Fruit fly (Drosophila melanogaster) whole organism, embryonic: ENCODE measurements around the gene CG15435.

ENCODE experiments used
- ATbp ChIP-seq: fragments of 200-800 bp; sonication (Bioruptor generic); optimal IDR thresholded peaks from 2 replicates; lab custom pipeline; 2017; ENCODE audit warnings: missing biosample characterization, mild to moderate bottlenecking, missing genetic modification characterization, missing genetic modification reagents
- Atf-2 ChIP-seq: fragments of 200-800 bp; sonication (Bioruptor generic); optimal IDR thresholded peaks from 2 replicates; lab custom pipeline; 2016; ENCODE audit warnings: missing biosample characterization, missing genetic modification characterization
- Awh ChIP-seq: fragments of 200-800 bp; sonication (Bioruptor generic); IDR thresholded peaks from 2 replicates; pipeline ENCODE4, ENCODE4 v1.3.6; 2022; ENCODE audit warnings: missing biosample characterization, missing genetic modification characterization
- C15 ChIP-seq: fragments of 200-800 bp; sonication (Bioruptor generic); IDR thresholded peaks from 3 replicates; pipeline ENCODE4 v1.3.6; 2022; ENCODE audit warnings: missing biosample characterization, missing genetic modification characterization
- CG10274 ChIP-seq: fragments of 200-800 bp; sonication (Bioruptor generic); optimal IDR thresholded peaks from 3 replicates; lab custom pipeline; 2017; ENCODE audit warnings: missing biosample characterization, mild to moderate bottlenecking, missing genetic modification characterization
- CG10979 ChIP-seq: fragments of 200-800 bp; sonication (Bioruptor generic); optimal IDR thresholded peaks from 2 replicates; lab custom pipeline; 2018; ENCODE audit warnings: missing biosample characterization, mild to moderate bottlenecking, missing genetic modification characterization, moderate library complexity
- CG17612 ChIP-seq: fragments of 200-800 bp; sonication (Bioruptor generic); IDR thresholded peaks from 2 replicates; pipeline ENCODE4 v1.3.6; 2022; ENCODE audit warnings: missing biosample characterization, missing genetic modification characterization
- CG1832 ChIP-seq: fragments of 200-800 bp; sonication (Bioruptor generic); optimal IDR thresholded peaks from 2 replicates; lab custom pipeline; 2017; ENCODE audit warnings: missing biosample characterization, mild to moderate bottlenecking, missing genetic modification characterization, inconsistent platforms
- CG2120 ChIP-seq: fragments of 200-800 bp; sonication (Bioruptor generic); optimal IDR thresholded peaks from 3 replicates; lab custom pipeline; 2016; ENCODE audit warnings: missing biosample characterization, missing genetic modification characterization
- CG32772 ChIP-seq: fragments of 200-800 bp; sonication (Bioruptor generic); IDR thresholded peaks from 2 replicates; pipeline ENCODE4 v1.3.6; 2022; ENCODE audit warnings: missing biosample characterization, missing genetic modification characterization
- CG34224 ChIP-seq: fragments of 200-800 bp; sonication (Bioruptor generic); IDR thresholded peaks from 3 replicates; pipeline ENCODE4 v1.3.6; 2022; ENCODE audit warnings: missing biosample characterization, missing genetic modification characterization; ENCODE audit not compliant: partially characterized antibody
- CG5180 ChIP-seq: fragments of 200-800 bp; sonication (Bioruptor generic); optimal IDR thresholded peaks from 3 replicates; lab custom pipeline; 2017; ENCODE audit warnings: missing biosample characterization, missing genetic modification characterization, mild to moderate bottlenecking, moderate library complexity, missing genetic modification reagents
- CG6175 ChIP-seq: fragments of 200-800 bp; sonication (Bioruptor generic); IDR thresholded peaks from 3 replicates; pipeline ENCODE4 v1.3.6; 2022; ENCODE audit warnings: missing biosample characterization, missing genetic modification characterization
- CG7745 ChIP-seq: fragments of 200-800 bp; sonication (Bioruptor generic); optimal IDR thresholded peaks from 2 replicates; lab custom pipeline; 2018; ENCODE audit warnings: missing biosample characterization, mild to moderate bottlenecking, missing genetic modification characterization, moderate library complexity
- CG9215 ChIP-seq: fragments of 200-800 bp; sonication (Bioruptor generic); IDR thresholded peaks from 2 replicates; pipeline ENCODE4 v1.3.6; 2022; ENCODE audit warnings: missing biosample characterization, missing genetic modification characterization
- Drgx ChIP-seq: fragments of 200-800 bp; sonication (Bioruptor generic); IDR thresholded peaks from 2 replicates; pipeline ENCODE4 v1.3.6; 2022; ENCODE audit warnings: missing biosample characterization, missing genetic modification characterization
- Hey ChIP-seq: fragments of 200-800 bp; sonication (Bioruptor generic); optimal IDR thresholded peaks from 3 replicates; lab custom pipeline; 2018; ENCODE audit warnings: missing biosample characterization, mild to moderate bottlenecking, missing genetic modification characterization
- Med ChIP-seq: fragments of 200-800 bp; sonication (Bioruptor generic); peaks from one replicate; lab custom pipeline; 2016; ENCODE audit warnings: missing biosample characterization, missing genetic modification characterization, mild to moderate bottlenecking, inconsistent platforms, moderate library complexity
- Meics ChIP-seq: fragments of 200-800 bp; sonication (Bioruptor generic); optimal IDR thresholded peaks from 2 replicates; lab custom pipeline; 2017; ENCODE audit warnings: missing biosample characterization, mild to moderate bottlenecking, missing genetic modification characterization
- NK7.1 ChIP-seq: fragments of 200-800 bp; sonication (Bioruptor generic); optimal IDR thresholded peaks from 3 replicates; lab custom pipeline; 2016; ENCODE audit warnings: missing biosample characterization, missing genetic modification characterization
- Nf-YA ChIP-seq: fragments of 200-800 bp; sonication (Bioruptor generic); IDR thresholded peaks from 2 replicates; pipeline ENCODE4 v1.3.6; 2022; ENCODE audit warnings: missing biosample characterization, missing genetic modification characterization
- Optix ChIP-seq: fragments of 200-800 bp; sonication (Bioruptor generic); IDR thresholded peaks from 3 replicates; pipeline ENCODE4 v1.3.6; 2022; ENCODE audit warnings: missing biosample characterization, missing genetic modification characterization
- Pdp1 ChIP-seq, 2 experiments: fragments of 200-800 bp; sonication (Bioruptor generic); optimal IDR thresholded peaks; 3 replicates each; lab custom pipeline; 2016; ENCODE audit warnings: missing biosample characterization in 2 of 2, missing genetic modification characterization in 2 of 2, mild to moderate bottlenecking in 1 of 2, moderate library complexity in 1 of 2
- Sry-β ChIP-seq: fragments of 200-800 bp; sonication (Bioruptor generic); optimal IDR thresholded peaks from 2 replicates; lab custom pipeline; 2018; ENCODE audit warnings: missing biosample characterization, mild to moderate bottlenecking, missing genetic modification characterization, moderate library complexity
- abd-A ChIP-seq: fragments of 200-800 bp; sonication (Bioruptor generic); optimal IDR thresholded peaks from 3 replicates; lab custom pipeline; 2019; ENCODE audit warnings: missing biosample characterization, mild to moderate bottlenecking, missing genetic modification characterization, moderate library complexity
- ap ChIP-seq: fragments of 200-800 bp; sonication (Bioruptor generic); IDR thresholded peaks from 2 replicates; pipeline ENCODE4 v1.3.6; 2022; ENCODE audit warnings: missing biosample characterization, missing genetic modification characterization
- ase ChIP-seq: fragments of 200-800 bp; sonication (Bioruptor generic); IDR thresholded peaks from 3 replicates; pipeline ENCODE4 v1.3.6; 2022; ENCODE audit warnings: missing biosample characterization, missing genetic modification characterization
- chinmo ChIP-seq: fragments of 200-800 bp; sonication (Bioruptor generic); IDR thresholded peaks from 4 replicates; pipeline ENCODE4 v1.3.6; 2022; ENCODE audit warnings: missing biosample characterization, missing genetic modification characterization; ENCODE audit not compliant: partially characterized antibody
- crol ChIP-seq: fragments of 200-800 bp; sonication (Bioruptor generic); IDR thresholded peaks from 2 replicates; pipeline ENCODE4 v1.3.6; 2022; ENCODE audit warnings: missing biosample characterization, missing genetic modification characterization
- crp ChIP-seq, 2 experiments: fragments of 200-800 bp; sonication (Bioruptor generic); optimal IDR thresholded peaks; 2 replicates in 1 of 2; 3 replicates in 1 of 2; lab custom pipeline; 2017; ENCODE audit warnings: missing biosample characterization in 2 of 2, missing genetic modification characterization in 2 of 2, mild to moderate bottlenecking in 1 of 2, moderate library complexity in 1 of 2
- cwo ChIP-seq: fragments of 200-800 bp; sonication (Bioruptor generic); optimal IDR thresholded peaks from 3 replicates; lab custom pipeline; 2017; ENCODE audit warnings: missing biosample characterization, missing genetic modification characterization, mild to moderate bottlenecking, moderate library complexity, missing genetic modification reagents
- ftz-f1 ChIP-seq: fragments of 200-800 bp; sonication (Bioruptor generic); optimal IDR thresholded peaks from 2 replicates; lab custom pipeline; 2016; ENCODE audit warnings: missing biosample characterization, missing genetic modification characterization
- ham ChIP-seq: fragments of 200-800 bp; sonication (Bioruptor generic); IDR thresholded peaks from 2 replicates; pipeline ENCODE4 v1.3.6; 2022; ENCODE audit warnings: missing biosample characterization, missing genetic modification characterization
- mld ChIP-seq: fragments of 200-800 bp; sonication (Bioruptor generic); IDR thresholded peaks from 3 replicates; pipeline ENCODE4 v1.3.6; 2022; ENCODE audit warnings: missing biosample characterization, missing genetic modification characterization; ENCODE audit not compliant: partially characterized antibody
- row ChIP-seq: fragments of 200-800 bp; sonication (Bioruptor generic); IDR thresholded peaks from 3 replicates; pipeline ENCODE4 v1.3.6; 2022; ENCODE audit warnings: missing biosample characterization, missing genetic modification characterization
- scrt ChIP-seq: fragments of 200-800 bp; sonication (Bioruptor generic); optimal IDR thresholded peaks from 2 replicates; lab custom pipeline; 2018; ENCODE audit warnings: missing biosample characterization, mild to moderate bottlenecking, missing genetic modification characterization, moderate library complexity
- sens ChIP-seq: fragments of 200-800 bp; sonication (Bioruptor generic); peaks from one replicate; lab custom pipeline; 2016; ENCODE audit warnings: missing biosample characterization, missing genetic modification characterization
- sob ChIP-seq: fragments of 200-800 bp; sonication (Bioruptor generic); IDR thresholded peaks from 2 replicates; pipeline ENCODE4 v1.3.6; 2022; ENCODE audit warnings: missing biosample characterization, missing genetic modification characterization
- trh ChIP-seq: fragments of 200-800 bp; sonication (Bioruptor generic); optimal IDR thresholded peaks from 2 replicates; lab custom pipeline; 2016; ENCODE audit warnings: missing biosample characterization, missing genetic modification characterization

The CG15435 gene

DNA sequence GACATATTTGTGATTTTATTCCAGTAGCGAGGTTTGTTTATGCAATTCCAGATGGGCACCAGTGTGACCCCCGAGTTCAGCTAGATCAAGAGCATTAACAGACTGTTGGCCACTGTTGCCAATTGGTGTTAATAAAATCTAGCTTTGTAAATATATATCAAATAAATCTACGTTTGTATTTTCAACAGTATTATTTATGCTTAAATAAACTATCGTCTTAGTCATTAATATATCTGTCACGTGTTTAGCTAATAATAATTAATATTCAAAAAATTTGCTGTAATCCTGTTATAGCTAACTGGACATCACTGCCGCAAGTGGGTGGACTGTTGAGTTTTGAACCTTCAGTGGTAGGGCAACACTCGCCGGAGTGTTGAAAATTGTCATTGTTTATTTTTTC is at the start of gene CG15435, which contains the start of gene mRpL27 (continued):
- TF ChIP-seq CG10979 (tag; lab: Kevin White, UChicago): peak; percentile 20
- TF ChIP-seq trh (GFP tag; lab: Kevin White, UChicago): no peak
- no peak for TF ChIP-seq sob
- TF ChIP-seq Optix (GFP tag; lab: Robert Waterston, UW): no peak
- no peak for TF ChIP-seq Atf-2 (GFP tag; lab: Kevin White, UChicago)
- TF ChIP-seq mld (GFP tag; lab: Robert Waterston, UW): no peak
- no peak for TF ChIP-seq CG7745 (tag; lab: Kevin White, UChicago)
- no peak for TF ChIP-seq CG9215 (GFP tag; lab: Robert Waterston, UW)
- TF ChIP-seq ase (GFP tag; lab: Robert Waterston, UW): no peak
- TF ChIP-seq C15: no peak
- peak in 1 of 2 experiments; percentile 70 for TF ChIP-seq crp (GFP tag; optimal IDR thresholded peaks at IDR 0.05; lab: Kevin White, UChicago)
- no peak for TF ChIP-seq Nf-YA
- no peak for TF ChIP-seq CG6175 (GFP tag; lab: Robert Waterston, UW)
- TF ChIP-seq ATbp (GFP tag; lab: Kevin White, UChicago): no peak
- no peak for TF ChIP-seq Hey (tag; lab: Kevin White, UChicago)
- peak; percentile 93 for TF ChIP-seq row (GFP tag; lab: Robert Waterston, UW)
- TF ChIP-seq Sry-β: peak; percentile 95
- TF ChIP-seq CG5180 (GFP tag; lab: Kevin White, UChicago): no peak
- TF ChIP-seq, all 482 proteins: peak for 146

DNA sequence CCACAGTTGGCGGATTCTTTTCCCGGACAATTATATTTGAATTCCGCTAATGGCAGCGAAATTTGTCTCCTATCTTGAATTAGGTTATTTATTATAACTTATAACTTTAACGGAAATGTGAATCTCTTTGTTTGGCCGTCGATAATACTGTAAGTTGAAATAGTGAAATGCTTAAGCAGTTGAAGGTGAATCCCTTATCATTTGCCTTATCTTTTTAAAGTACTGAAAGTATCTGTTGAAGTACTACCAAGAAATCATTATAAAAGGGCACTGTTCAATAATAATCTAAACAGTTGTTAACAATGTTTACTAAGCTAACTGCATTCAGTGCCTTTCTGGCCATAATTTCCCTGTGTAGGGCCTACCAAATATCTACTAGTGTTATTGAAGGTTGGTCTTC is 48.7 kb upstream of the CG15435 start, which contains the start of gene CG43055:
CG43055 (plus strand) TSS at position 301 of the 400 bp plus-strand sequence.
- TF ChIP-seq sens (GFP tag; lab: Kevin White, UChicago): peak; percentile 9
- no peak for TF ChIP-seq Awh (GFP tag; lab: Robert Waterston, UW)

DNA sequence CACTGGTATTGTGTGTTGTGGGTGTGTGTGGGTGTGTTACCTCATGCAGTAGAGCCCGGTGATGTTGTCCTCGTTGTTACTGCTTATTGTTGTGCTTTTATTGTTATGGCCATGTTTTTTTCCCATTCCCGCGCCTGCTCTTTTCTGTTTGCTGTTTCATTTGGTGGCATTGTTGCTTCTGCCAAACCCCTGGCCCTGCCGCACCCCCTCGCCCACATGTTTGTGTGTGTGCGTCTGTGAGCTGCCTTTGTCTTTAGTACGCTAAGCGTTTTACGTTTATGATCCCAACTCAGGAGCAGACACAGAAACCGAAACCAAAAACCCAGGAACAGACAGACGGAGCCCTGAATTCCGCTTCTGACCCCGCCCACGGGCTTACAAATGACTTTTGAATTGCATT is 45.5 kb upstream of the CG15435 start:
- no peak for TF ChIP-seq CG17612 (GFP tag; lab: Robert Waterston, UW)
- TF ChIP-seq scrt: peak; percentile 70
- TF ChIP-seq CG10274 (GFP tag; lab: Kevin White, UChicago): no peak
- peak; percentile 26; the same call in 1 of the 2 replicates for TF ChIP-seq crol
- no peak for TF ChIP-seq CG1832 (GFP tag; lab: Kevin White, UChicago)
- TF ChIP-seq ham: no peak
- no peak for TF ChIP-seq ap (GFP tag; lab: Robert Waterston, UW)
- TF ChIP-seq NK7.1 (GFP tag; lab: Kevin White, UChicago): no peak
- no peak for TF ChIP-seq Sry-β
- TF ChIP-seq cwo (GFP tag; lab: Kevin White, UChicago): no peak
- no peak for TF ChIP-seq CG34224 (GFP tag; lab: Robert Waterston, UW)
- TF ChIP-seq abd-A (tag; lab: Kevin White, UChicago): peak; percentile 77
- no peak for TF ChIP-seq ftz-f1 (GFP tag; lab: Kevin White, UChicago)
- no peak for TF ChIP-seq CG32772 (GFP tag; lab: Robert Waterston, UW)
- no peak for TF ChIP-seq chinmo (GFP tag; lab: Robert Waterston, UW)
- no peak for TF ChIP-seq Pdp1 (GFP tag; optimal IDR thresholded peaks at IDR 0.05; lab: Kevin White, UChicago)
- TF ChIP-seq, all 482 proteins: peak for 3

DNA sequence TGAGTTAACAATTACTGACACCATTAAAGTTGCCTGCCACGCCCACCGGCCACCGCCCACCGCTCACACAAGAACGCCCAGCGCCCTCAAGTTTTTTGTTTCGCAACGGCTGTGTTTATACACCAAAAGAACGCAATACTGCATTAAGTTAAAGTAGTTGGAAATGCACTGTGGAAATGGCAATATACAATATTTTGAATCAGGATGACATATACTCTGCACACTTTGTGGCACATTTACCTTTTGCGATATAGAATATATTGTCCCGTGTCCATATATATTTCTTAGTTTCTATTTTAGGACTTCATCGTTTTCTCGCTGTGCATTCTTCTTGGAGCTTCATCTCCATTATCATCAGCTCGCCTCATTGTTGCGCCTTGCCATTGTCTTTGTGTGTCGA is 43.4 kb upstream of the CG15435 start:
- peak; percentile 50 for TF ChIP-seq Med (GFP tag; lab: Kevin White, UChicago)
- no peak for TF ChIP-seq Meics (GFP tag; lab: Kevin White, UChicago)
- peak; percentile 26; the same call in 1 of the 3 replicates for TF ChIP-seq row (GFP tag; lab: Robert Waterston, UW)
- TF ChIP-seq CG2120 (GFP tag; lab: Kevin White, UChicago): no peak
- TF ChIP-seq Drgx: 0 out of 2 replicates have a peak, but pooled peaks have one; percentile 34
